Worm (Caenorhabditis elegans): Measurements from ENCODE around the gene C50F4.8.

The C50F4.8 gene

DNA sequence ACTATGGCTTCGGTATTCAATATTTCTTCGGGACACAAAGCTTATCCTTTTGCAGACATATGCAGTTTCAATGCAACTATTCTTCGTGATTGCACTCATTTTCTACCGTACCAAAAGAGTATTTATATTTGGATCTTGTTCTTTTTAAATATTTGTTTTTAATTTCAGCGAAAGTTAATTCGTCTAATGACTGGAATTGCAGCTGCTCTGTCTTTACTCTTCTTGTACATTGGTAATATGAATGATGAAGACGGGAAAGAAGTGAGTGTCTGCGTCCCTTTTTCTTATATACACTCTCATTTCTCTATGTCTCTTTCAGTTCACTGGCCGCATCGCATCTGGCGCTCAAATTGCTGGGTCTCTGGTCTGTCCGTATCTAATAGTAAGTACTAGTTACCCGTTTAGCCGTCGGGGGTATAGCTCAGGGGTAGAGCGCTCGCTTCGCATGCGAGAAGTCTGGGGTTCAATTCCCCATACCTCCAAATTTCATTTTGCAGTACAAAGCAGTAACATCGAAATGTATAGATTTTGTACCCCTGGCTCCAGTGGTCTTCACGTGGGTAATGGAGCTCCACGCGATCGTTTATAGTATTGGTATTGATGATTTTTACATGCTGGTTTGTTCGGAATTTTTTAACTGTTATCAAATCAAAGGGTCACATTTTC is 15.4 kb downstream of the C50F4.8 start:
- TF ChIP-seq tra-1 (GFP tag; IDR thresholded peaks at IDR 0.05): peak; percentile 85
- TF ChIP-seq R02D3.7 (tag; optimal IDR thresholded peaks at IDR 0.05): no peak
- TF ChIP-seq vab-7 (GFP tag; IDR thresholded peaks at IDR 0.05): peak; percentile 80
- no peak for TF ChIP-seq lin-39 (tag; optimal IDR thresholded peaks at IDR 0.05)
- TF ChIP-seq gei-8 (GFP tag; optimal IDR thresholded peaks at IDR 0.05): peak; percentile 85
- peak; percentile 47 for TF ChIP-seq T20F7.1 (GFP tag; optimal IDR thresholded peaks at IDR 0.05)
- no peak for TF ChIP-seq fkh-10 (GFP tag; optimal IDR thresholded peaks at IDR 0.05)
- no peak for TF ChIP-seq dve-1 (tag; optimal IDR thresholded peaks at IDR 0.05; ENCODE audit: insufficient read depth)
- TF ChIP-seq egl-27 (tag; optimal IDR thresholded peaks at IDR 0.05): no peak
- no peak for TF ChIP-seq cey-2 (tag; optimal IDR thresholded peaks at IDR 0.05; ENCODE audit: borderline replicate concordance, insufficient read depth)
- 0 out of 2 replicates have a peak, but pooled peaks have one; percentile 49 for TF ChIP-seq zip-11 (GFP tag; IDR thresholded peaks at IDR 0.05)
- peak; percentile 78 for TF ChIP-seq arid-1 (GFP tag; conservative IDR thresholded peaks at IDR 0.05)
- no peak for TF ChIP-seq ceh-62 (tag; optimal IDR thresholded peaks at IDR 0.05)
- TF ChIP-seq spr-3 (GFP tag; optimal IDR thresholded peaks at IDR 0.05): no peak
- peak; percentile 12 for TF ChIP-seq nhr-77 (tag; optimal IDR thresholded peaks at IDR 0.05)
- no peak for TF ChIP-seq ztf-7 (tag; optimal IDR thresholded peaks at IDR 0.05)
- TF ChIP-seq ztf-11 (tag; optimal IDR thresholded peaks at IDR 0.05): no peak
- TF ChIP-seq Y105C5A.15 (GFP tag; IDR thresholded peaks at IDR 0.05): no peak
- no peak for TF ChIP-seq fos-1 (tag; optimal IDR thresholded peaks at IDR 0.05)
- TF ChIP-seq ceh-32 (tag; optimal IDR thresholded peaks at IDR 0.05; ENCODE audit: poor library complexity): no peak
- no peak for TF ChIP-seq set-16 (GFP tag; IDR thresholded peaks at IDR 0.05)
- no peak for TF ChIP-seq aly-2 (tag; optimal IDR thresholded peaks at IDR 0.05)
- peak; percentile 75 for TF ChIP-seq nhr-48 (tag; optimal IDR thresholded peaks at IDR 0.05)
- TF ChIP-seq ceh-82 (tag; optimal IDR thresholded peaks at IDR 0.05): no peak
- TF ChIP-seq nhr-10 (tag; optimal IDR thresholded peaks at IDR 0.05): no peak
- peak; percentile 14 to 45 for TF ChIP-seq hif-1 (tag; optimal IDR thresholded peaks at IDR 0.05)
- peak; percentile 65 for TF ChIP-seq hlh-11 (tag; optimal IDR thresholded peaks at IDR 0.05)
- TF ChIP-seq nhr-41 (GFP tag; IDR thresholded peaks at IDR 0.05): peak; percentile 62; the same call in 1 of the 2 replicates
- peak; percentile 77; the same call in 1 of the 2 replicates for TF ChIP-seq F26F4.8 (GFP tag; conservative IDR thresholded peaks at IDR 0.05)
- TF ChIP-seq zfp-2 (tag; optimal IDR thresholded peaks at IDR 0.05): no peak
- TF ChIP-seq php-3 (GFP tag; IDR thresholded peaks at IDR 0.05): peak; percentile 61; the same call in 1 of the 2 replicates
- TF ChIP-seq unc-39 (tag; optimal IDR thresholded peaks at IDR 0.05): no peak
- TF ChIP-seq nhr-6 (tag; optimal IDR thresholded peaks at IDR 0.05): no peak
- peak; percentile 49; the same call in 1 of the 2 replicates for TF ChIP-seq saeg-2 (GFP tag; IDR thresholded peaks at IDR 0.05)
- TF ChIP-seq nhr-42 (GFP tag; IDR thresholded peaks at IDR 0.05): peak; percentile 81
- 0 out of 2 replicates have a peak, but pooled peaks have one; percentile 12 for TF ChIP-seq mxl-2 (GFP tag; conservative IDR thresholded peaks at IDR 0.05)
- TF ChIP-seq dmd-9 (GFP tag; IDR thresholded peaks at IDR 0.05): 0 out of 2 replicates have a peak, but pooled peaks have one; percentile 49
- TF ChIP-seq egl-43 (GFP tag; IDR thresholded peaks at IDR 0.05): no peak; the same call in 1 of the 2 replicates
- no peak for TF ChIP-seq nhr-237 (tag; optimal IDR thresholded peaks at IDR 0.05)
- TF ChIP-seq pha-4 (GFP tag; IDR thresholded peaks at IDR 0.05): peak; percentile 88; the same call in 1 of the 2 replicates
- no peak for TF ChIP-seq pha-4 (tag; optimal IDR thresholded peaks at IDR 0.05)
- peak; percentile 79 for TF ChIP-seq madf-9 (GFP tag; conservative IDR thresholded peaks at IDR 0.05)
- TF ChIP-seq lin-38 (GFP tag; IDR thresholded peaks at IDR 0.05): no peak; the same call in 1 of the 2 replicates
- TF ChIP-seq attf-4 (tag; optimal IDR thresholded peaks at IDR 0.05): no peak
- TF ChIP-seq snpc-1.2 (GFP tag; IDR thresholded peaks at IDR 0.05): peak; percentile 85; the same call in 1 of the 2 replicates
- TF ChIP-seq unc-62 (GFP tag; optimal IDR thresholded peaks at IDR 0.05 in 1 of 2): peak in 1 of 2 experiments; percentile 93
- TF ChIP-seq unc-62 (tag; optimal IDR thresholded peaks at IDR 0.05): no peak
- TF ChIP-seq zag-1 (tag; optimal IDR thresholded peaks at IDR 0.05): no peak
- TF ChIP-seq F44E2.7 (GFP tag; IDR thresholded peaks at IDR 0.05): 0 out of 2 replicates have a peak, but pooled peaks have one; percentile 69
- no peak for TF ChIP-seq unc-130 (GFP tag; optimal IDR thresholded peaks at IDR 0.05)

Measured in whole organism, L4 larva.